Worm (Caenorhabditis elegans): ENCODE results near the gene Y105C5A.8.
"Not testable (repeated sequence)": the region's sequence is repeated elsewhere in the genome, so short reads cannot be mapped to it uniquely, and the experiment has no call there.

The Y105C5A.8 gene

ce11 chrIV:15613141-15613540 lies 3.7 kb downstream of the Y105C5A.8 start:
- TF ChIP-seq lsy-2 (tag; optimal IDR thresholded peaks at IDR 0.05): no peak
- TF ChIP-seq nhr-23 (tag; optimal IDR thresholded peaks at IDR 0.05): no peak
- TF ChIP-seq sma-9 (GFP tag; optimal IDR thresholded peaks at IDR 0.05): no peak
- TF ChIP-seq sma-9 (tag; optimal IDR thresholded peaks at IDR 0.05): no peak
- no peak for TF ChIP-seq unc-62 (GFP tag; optimal IDR thresholded peaks at IDR 0.05)
- no peak for TF ChIP-seq zag-1 (tag; optimal IDR thresholded peaks at IDR 0.05)

- TF ChIP-seq nhr-21 (tag; optimal IDR thresholded peaks at IDR 0.05): no peak
- TF ChIP-seq mdl-1 (tag; optimal IDR thresholded peaks at IDR 0.05): no peak
- no peak for TF ChIP-seq F13H6.1 (tag; optimal IDR thresholded peaks at IDR 0.05)
- TF ChIP-seq nhr-129 (tag; optimal IDR thresholded peaks at IDR 0.05): no peak
- TF ChIP-seq unc-62 (GFP tag; optimal IDR thresholded peaks at IDR 0.05): no peak
Observed at ce11 chrIV:15606396-15606795, 10.5 kb downstream of the Y105C5A.8 start.

- TF ChIP-seq C34F6.9 (tag; optimal IDR thresholded peaks at IDR 0.05) (no peak), lin-11 (tag; optimal IDR thresholded peaks at IDR 0.05) (no peak), snpc-4 (tag; optimal IDR thresholded peaks at IDR 0.05) (peak; percentile 55)
Observed at ce11 chrIV:15604194-15604593, 12.7 kb downstream of the Y105C5A.8 start.

ce11 chrIV:15594935-15595620 lies 21.8 kb downstream of the Y105C5A.8 start, which contains the start of the genes pqn-78 and pqn-79:
Gene pqn-78, minus strand, starts transcription at chrIV:15595035.
Gene pqn-79, plus strand, starts transcription at chrIV:15595570.
- TF ChIP-seq sma-3 (GFP tag; optimal IDR thresholded peaks at IDR 0.05); F13H6.1 (tag; optimal IDR thresholded peaks at IDR 0.05); sem-4 (tag; optimal IDR thresholded peaks at IDR 0.05): not testable (repeated sequence)

- TF ChIP-seq ceh-82 (tag; optimal IDR thresholded peaks at IDR 0.05) (no peak), fos-1 (tag; optimal IDR thresholded peaks at IDR 0.05) (peak; percentile 27)
Observed at ce11 chrIV:15593078-15593477, 23.8 kb downstream of the Y105C5A.8 start.

- no peak for TF ChIP-seq nhr-129 (tag; optimal IDR thresholded peaks at IDR 0.05)
- TF ChIP-seq nhr-11 (tag; optimal IDR thresholded peaks at IDR 0.05): no peak
Observed at ce11 chrIV:15591975-15592374, 24.9 kb downstream of the Y105C5A.8 start.

ce11 chrIV:15590397-15590796 lies 26.5 kb downstream of the Y105C5A.8 start, which contains the start of gene abu-5:
Gene abu-5, plus strand, starts transcription at chrIV:15590697.
- TF ChIP-seq peb-1 (tag; optimal IDR thresholded peaks at IDR 0.05); lin-13 (GFP tag; optimal IDR thresholded peaks at IDR 0.05); ama-1 (optimal IDR thresholded peaks at IDR 0.05): not testable (repeated sequence)

ce11 chrIV:15588879-15589278 lies 28.0 kb downstream of the Y105C5A.8 start:
- no peak for TF ChIP-seq ceh-82 (tag; optimal IDR thresholded peaks at IDR 0.05)
- TF ChIP-seq ztf-1 (GFP tag; conservative IDR thresholded peaks at IDR 0.05): no peak
- TF ChIP-seq elt-3 (tag; optimal IDR thresholded peaks at IDR 0.05): no peak
- TF ChIP-seq ama-1 (optimal IDR thresholded peaks at IDR 0.05): no peak
- no peak for TF ChIP-seq skn-1 (tag; optimal IDR thresholded peaks at IDR 0.05)
- no peak for TF ChIP-seq dmd-4 (tag; optimal IDR thresholded peaks at IDR 0.05)
- no peak for TF ChIP-seq lsy-2 (tag; optimal IDR thresholded peaks at IDR 0.05)
- TF ChIP-seq C34F6.9 (tag; optimal IDR thresholded peaks at IDR 0.05): no peak
- TF ChIP-seq sem-4 (tag; optimal IDR thresholded peaks at IDR 0.05): no peak
- TF ChIP-seq nhr-10 (tag; optimal IDR thresholded peaks at IDR 0.05): no peak
- no peak for TF ChIP-seq nhr-6 (tag; optimal IDR thresholded peaks at IDR 0.05)
- no peak for TF ChIP-seq unc-55 (GFP tag; optimal IDR thresholded peaks at IDR 0.05)
- TF ChIP-seq lin-13 (GFP tag; optimal IDR thresholded peaks at IDR 0.05): no peak
- no peak for TF ChIP-seq ztf-11 (tag; optimal IDR thresholded peaks at IDR 0.05)
- no peak for TF ChIP-seq nhr-77 (tag; optimal IDR thresholded peaks at IDR 0.05)
